Worm (Caenorhabditis elegans) whole organism, late embryonic: Measurements from ENCODE around the gene C29F9.2.

Experiments used
- K09A11.1 ChIP-seq: sonication (generic microtip); optimal IDR thresholded peaks from 2 replicates; lab custom pipeline; 2017; ENCODE audit warnings: antibody characterized with exemption, mild to moderate bottlenecking, missing genetic modification characterization, missing compliant biosample characterization; ENCODE audit not compliant: insufficient read depth
- T23F11.4 ChIP-seq: fragments of 200-800 bp; sonication (Bioruptor generic); optimal IDR thresholded peaks from 2 replicates; lab custom pipeline; 2018; ENCODE audit warnings: mild to moderate bottlenecking, missing genetic modification characterization, missing compliant biosample characterization
- Y22D7AL.16 ChIP-seq: sonication (generic microtip); optimal IDR thresholded peaks from 2 replicates; lab custom pipeline; 2016; ENCODE audit warnings: missing genetic modification characterization, missing compliant biosample characterization
- ahr-1 ChIP-seq: sonication (generic microtip); optimal IDR thresholded peaks from 2 replicates; lab custom pipeline; 2016; ENCODE audit warnings: missing genetic modification characterization, missing compliant biosample characterization
- ama-1 ChIP-seq: fragments of 150-350 bp; optimal IDR thresholded peaks from 2 replicates; lab custom pipeline; 2014
- ceh-14 ChIP-seq: sonication (generic microtip); optimal IDR thresholded peaks from 2 replicates; lab custom pipeline; 2016; ENCODE audit warnings: missing genotype, missing genetic modification characterization, missing compliant biosample characterization
- ceh-18 ChIP-seq: sonication (generic microtip); optimal IDR thresholded peaks from 2 replicates; lab custom pipeline; 2016; ENCODE audit warnings: missing genetic modification characterization, missing compliant biosample characterization
- ceh-2 ChIP-seq: sonication (generic microtip); optimal IDR thresholded peaks from 2 replicates; lab custom pipeline; 2016; ENCODE audit warnings: missing genotype, missing genetic modification characterization, missing compliant biosample characterization
- ceh-30 ChIP-seq: fragments of 150-350 bp; optimal IDR thresholded peaks from 2 replicates; lab custom pipeline; 2014; ENCODE audit warnings: missing biosample characterization, missing genetic modification characterization
- ceh-31 ChIP-seq: sonication (generic microtip); optimal IDR thresholded peaks from 2 replicates; lab custom pipeline; 2016; ENCODE audit warnings: missing genetic modification characterization, missing compliant biosample characterization
- ceh-48 ChIP-seq: sonication (generic microtip); optimal IDR thresholded peaks from 2 replicates; lab custom pipeline; 2016; ENCODE audit warnings: missing genetic modification characterization, inconsistent platforms, missing compliant biosample characterization
- ceh-9 ChIP-seq: sonication (generic microtip); optimal IDR thresholded peaks from 2 replicates; lab custom pipeline; 2016; ENCODE audit warnings: mild to moderate bottlenecking, missing genetic modification characterization, inconsistent platforms, missing compliant biosample characterization
- dve-1 ChIP-seq: sonication (generic microtip); optimal IDR thresholded peaks from 2 replicates; lab custom pipeline; 2017; ENCODE audit warnings: antibody characterized with exemption, mild to moderate bottlenecking, missing genetic modification characterization, missing compliant biosample characterization
- elt-2 ChIP-seq: sonication (generic microtip); optimal IDR thresholded peaks from 2 replicates; lab custom pipeline; 2016; ENCODE audit warnings: missing genetic modification reagents, missing genetic modification characterization, missing compliant biosample characterization
- elt-4 ChIP-seq: sonication (generic microtip); optimal IDR thresholded peaks from 2 replicates; lab custom pipeline; 2016; ENCODE audit warnings: missing genetic modification characterization, missing compliant biosample characterization
- ets-4 ChIP-seq: sonication (generic microtip); optimal IDR thresholded peaks from 2 replicates; lab custom pipeline; 2016; ENCODE audit warnings: missing genetic modification characterization, missing compliant biosample characterization
- fkh-6 ChIP-seq: sonication (generic microtip); optimal IDR thresholded peaks from 2 replicates; lab custom pipeline; 2016; ENCODE audit warnings: missing genetic modification characterization, missing compliant biosample characterization
- gmeb-2 ChIP-seq: sonication (generic microtip); optimal IDR thresholded peaks from 2 replicates; lab custom pipeline; 2016; ENCODE audit warnings: missing genetic modification characterization, inconsistent platforms, missing compliant biosample characterization
- hlh-15 ChIP-seq: sonication (generic microtip); optimal IDR thresholded peaks from 2 replicates; lab custom pipeline; 2016; ENCODE audit warnings: missing genetic modification characterization, missing compliant biosample characterization
- hlh-8 ChIP-seq: sonication (generic microtip); optimal IDR thresholded peaks from 2 replicates; lab custom pipeline; 2016; ENCODE audit warnings: missing genotype, missing genetic modification characterization, missing compliant biosample characterization
- madf-2 ChIP-seq: sonication (generic microtip); optimal IDR thresholded peaks from 2 replicates; lab custom pipeline; 2017; ENCODE audit warnings: missing genetic modification characterization, missing compliant biosample characterization
- mec-3 ChIP-seq: sonication (generic microtip); optimal IDR thresholded peaks from 2 replicates; lab custom pipeline; 2016; ENCODE audit warnings: borderline replicate concordance, missing genetic modification characterization, missing compliant biosample characterization
- nhr-232 ChIP-seq: sonication (generic microtip); optimal IDR thresholded peaks from 2 replicates; lab custom pipeline; 2016; ENCODE audit warnings: missing genetic modification characterization, missing compliant biosample characterization
- npax-4 ChIP-seq: sonication (generic microtip); optimal IDR thresholded peaks from 2 replicates; lab custom pipeline; 2016; ENCODE audit warnings: missing genetic modification characterization, missing compliant biosample characterization
- pax-1 ChIP-seq: fragments of 150-350 bp; optimal IDR thresholded peaks from 2 replicates; lab custom pipeline; 2014; ENCODE audit warnings: missing biosample characterization, missing genetic modification characterization
- pha-2 ChIP-seq: sonication (generic microtip); optimal IDR thresholded peaks from 2 replicates; lab custom pipeline; 2017; ENCODE audit warnings: mild to moderate bottlenecking, missing genetic modification characterization, missing compliant biosample characterization
- pha-4 ChIP-seq: fragments of 150-350 bp; optimal IDR thresholded peaks from 2 replicates; lab custom pipeline; 2018; ENCODE audit warnings: missing biosample characterization, missing genetic modification reagents, missing genetic modification characterization
- ref-2 ChIP-seq: sonication (generic microtip); optimal IDR thresholded peaks from 2 replicates; lab custom pipeline; 2016; ENCODE audit warnings: missing genetic modification characterization, missing compliant biosample characterization
- rnt-1 ChIP-seq: sonication (generic microtip); optimal IDR thresholded peaks from 2 replicates; lab custom pipeline; 2016; ENCODE audit warnings: missing genetic modification characterization, missing compliant biosample characterization
- sox-2 ChIP-seq: fragments of 200-800 bp; sonication (Bioruptor generic); IDR thresholded peaks from 2 replicates; pipeline ENCODE4 v1.3.6; 2022; ENCODE audit warnings: missing genetic modification reagents, missing genetic modification characterization, missing compliant biosample characterization
- sox-4 ChIP-seq: sonication (generic microtip); optimal IDR thresholded peaks from 2 replicates; lab custom pipeline; 2017; ENCODE audit warnings: mild to moderate bottlenecking, missing genetic modification characterization, inconsistent platforms, missing compliant biosample characterization
- syd-9 ChIP-seq: sonication (generic microtip); optimal IDR thresholded peaks from 2 replicates; lab custom pipeline; 2016; ENCODE audit warnings: mild to moderate bottlenecking, missing genetic modification characterization, moderate library complexity, missing compliant biosample characterization
- tbx-2 ChIP-seq: sonication (generic microtip); optimal IDR thresholded peaks from 2 replicates; lab custom pipeline; 2016; ENCODE audit warnings: missing genetic modification characterization, missing compliant biosample characterization
- tbx-7 ChIP-seq: sonication (generic microtip); optimal IDR thresholded peaks from 2 replicates; lab custom pipeline; 2016; ENCODE audit warnings: missing genotype, missing genetic modification characterization, missing compliant biosample characterization
- unc-86 ChIP-seq: sonication (generic microtip); optimal IDR thresholded peaks from 2 replicates; lab custom pipeline; 2016; ENCODE audit warnings: missing genetic modification characterization, missing compliant biosample characterization

The C29F9.2 gene

DNA sequence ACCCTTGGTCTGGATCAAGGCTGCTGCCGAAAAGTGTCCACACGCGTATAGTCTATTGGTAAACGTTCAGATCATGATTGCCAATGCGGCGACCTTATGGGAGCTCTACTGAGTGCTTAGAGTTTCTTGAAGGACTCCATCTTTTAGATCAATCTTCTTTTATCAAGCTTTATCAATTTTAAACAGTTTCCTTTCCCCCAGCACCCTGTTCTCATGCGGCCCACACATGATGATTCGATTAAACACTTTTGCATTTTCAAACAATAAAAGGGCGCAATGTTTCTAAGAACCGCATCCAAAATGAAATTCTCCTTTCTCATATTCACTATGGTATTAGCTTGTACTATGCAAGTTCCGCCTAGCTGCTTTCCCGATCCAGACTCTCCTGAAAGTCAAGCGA, 34.6 kb downstream of the C29F9.2 start, which contains the start of gene F40G9.7:
Gene F40G9.7 (plus strand): TSS at position 301 of the 400 bp plus-strand sequence.
- TF ChIP-seq syd-9, result no peak
- TF ChIP-seq T23F11.4 (GFP tag; lab: Kevin White, UChicago), result no peak
- TF ChIP-seq ceh-2 (tag; lab: Kevin White, UChicago), result no peak
- TF ChIP-seq elt-2, result no peak
- TF ChIP-seq dve-1, result no peak
- no peak for TF ChIP-seq rnt-1
- no peak for TF ChIP-seq ceh-18
- no peak for TF ChIP-seq ahr-1
- no peak for TF ChIP-seq npax-4
- no peak for TF ChIP-seq sox-2 (GFP tag; lab: Robert Waterston, UW)
- no peak for TF ChIP-seq pha-2

DNA sequence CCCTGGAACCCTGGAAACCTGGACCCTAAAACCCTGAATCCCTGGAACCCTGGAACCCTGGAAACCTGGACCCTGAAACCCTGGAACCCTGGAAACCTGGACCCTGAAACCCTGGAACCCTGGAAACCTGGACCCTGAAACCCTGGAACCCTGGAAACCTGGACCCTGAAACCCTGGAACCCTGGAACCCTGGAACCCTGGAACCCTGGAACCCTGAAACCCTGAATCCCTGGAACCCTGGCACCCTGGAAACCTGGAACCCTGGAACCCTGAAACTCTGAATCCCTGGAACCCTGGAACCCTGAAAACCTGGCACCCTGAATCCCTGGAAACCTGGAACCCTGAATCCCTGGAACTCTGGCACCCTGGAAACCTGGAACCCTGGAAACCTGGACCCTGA, 37.6 kb downstream of the C29F9.2 start:
- TF ChIP-seq elt-4 (tag; lab: Kevin White, UChicago), result peak; percentile 35
- TF ChIP-seq, all 69 proteins: peak for 1; not testable (repeated sequence) for 68

DNA sequence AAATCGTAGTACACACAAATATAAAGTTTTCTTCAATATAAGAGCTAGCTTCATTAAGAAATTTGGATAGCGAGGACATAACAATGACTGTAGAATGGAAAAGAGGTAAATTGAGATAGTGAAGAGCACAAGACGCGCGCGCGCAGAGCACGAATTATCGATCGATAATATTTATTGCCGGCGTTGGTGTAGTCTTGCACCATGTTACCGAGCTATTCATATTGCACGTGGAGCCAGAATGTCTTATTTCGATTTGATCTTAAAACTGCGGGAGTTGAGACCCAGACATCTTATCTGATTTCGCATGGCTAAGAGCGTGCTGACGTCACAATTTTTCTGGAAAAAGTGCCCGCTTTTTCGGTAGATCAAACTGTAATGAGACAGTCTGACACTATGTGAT, 38.7 kb downstream of the C29F9.2 start, which contains the start of gene F40G9.18:
Gene F40G9.18 (minus strand): TSS at position 101 of the 400 bp plus-strand sequence.
- no peak for TF ChIP-seq madf-2
- TF ChIP-seq ahr-1, result no peak
- no peak for TF ChIP-seq tbx-7 (tag; lab: Kevin White, UChicago)
- TF ChIP-seq T23F11.4 (GFP tag; lab: Kevin White, UChicago), result no peak
- TF ChIP-seq ceh-14 (tag; lab: Kevin White, UChicago), result no peak
- TF ChIP-seq fkh-6, result no peak
- no peak for TF ChIP-seq ceh-30 (tag; lab: Kevin White, UChicago)
- TF ChIP-seq ceh-31 (tag; lab: Kevin White, UChicago), result no peak
- TF ChIP-seq hlh-8 (tag; lab: Kevin White, UChicago), result no peak

DNA sequence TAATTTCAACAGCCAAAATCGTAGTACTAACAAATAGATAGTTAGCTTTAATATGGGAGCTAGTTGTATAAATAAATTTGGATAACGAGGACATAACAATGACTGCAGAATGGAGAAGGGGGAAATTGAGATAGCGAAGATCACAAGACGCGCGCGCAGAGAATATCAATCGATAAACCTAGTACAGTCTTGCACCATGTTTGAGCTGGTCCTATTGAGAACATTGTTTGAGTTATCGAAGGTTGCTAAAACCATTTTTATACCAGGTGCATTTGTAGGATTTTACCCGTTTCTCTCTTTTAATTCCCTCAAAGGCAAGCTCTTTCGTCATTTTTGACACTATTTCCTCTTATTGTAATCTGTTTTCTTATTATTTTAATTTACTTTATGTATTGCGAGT, 40.9 kb downstream of the C29F9.2 start, which contains the start of the genes F40G9.9 and F40G9.12:
Gene F40G9.9 (minus strand): TSS at position 101 of the 400 bp plus-strand sequence.
Gene F40G9.12 (plus strand): TSS at position 231 of the 400 bp plus-strand sequence.
- no peak for TF ChIP-seq pha-4 (tag; lab: Kevin White, UChicago)
- no peak for TF ChIP-seq pax-1 (tag; lab: Kevin White, UChicago)
- TF ChIP-seq ceh-9, result no peak
- no peak for TF ChIP-seq K09A11.1 (tag; lab: Kevin White, UChicago)
- TF ChIP-seq sox-2 (GFP tag; lab: Robert Waterston, UW), result no peak
- no peak for TF ChIP-seq mec-3 (tag; lab: Kevin White, UChicago)
- no peak for TF ChIP-seq unc-86 (tag; lab: Kevin White, UChicago)
- TF ChIP-seq ceh-2 (tag; lab: Kevin White, UChicago), result no peak
- TF ChIP-seq Y22D7AL.16 (tag; lab: Kevin White, UChicago), result no peak

DNA sequence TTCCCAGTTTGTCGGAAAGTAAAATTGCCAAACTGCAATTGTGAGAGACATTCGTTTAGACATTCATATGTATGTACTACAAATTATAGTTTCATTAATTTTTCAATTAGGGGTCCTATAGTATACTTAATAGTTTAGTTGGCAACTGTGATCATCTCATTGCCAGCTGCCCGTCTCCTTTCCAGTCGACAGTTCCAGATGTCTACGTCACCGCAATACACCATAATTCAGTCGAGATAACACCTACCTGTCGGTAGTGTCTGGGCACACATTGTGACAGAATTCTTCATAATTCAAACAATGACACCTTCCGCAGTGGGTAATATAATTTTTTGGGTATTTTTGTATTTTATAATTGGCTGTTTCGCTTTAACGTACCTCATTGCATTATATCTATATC, 42.8 kb downstream of the C29F9.2 start, which contains the start of gene F40G9.19:
Gene F40G9.19 (plus strand): TSS at position 301 of the 400 bp plus-strand sequence.
- TF ChIP-seq mec-3 (tag; lab: Kevin White, UChicago) (no peak), ceh-2 (tag; lab: Kevin White, UChicago) (no peak), sox-4 (tag; lab: Kevin White, UChicago) (no peak), gmeb-2 (tag; lab: Kevin White, UChicago) (no peak), syd-9 (no peak), rnt-1 (no peak), dve-1 (no peak), ceh-31 (tag; lab: Kevin White, UChicago) (no peak), ama-1 (lab: Kevin White, UChicago) (no peak), Y22D7AL.16 (tag; lab: Kevin White, UChicago) (no peak), hlh-15 (no peak), ceh-48 (no peak), tbx-2 (tag; lab: Kevin White, UChicago) (no peak), ref-2 (tag; lab: Kevin White, UChicago) (no peak), ets-4 (tag; lab: Kevin White, UChicago) (no peak), nhr-232 (tag; lab: Kevin White, UChicago) (no peak)
